Fruit fly (Drosophila melanogaster) whole organism, adult: Measurements from ENCODE around the gene CG32453.

ENCODE experiments used
- CG11617 ChIP-seq: fragments of 200-800 bp; sonication (Bioruptor generic); optimal IDR thresholded peaks from 2 replicates; lab custom pipeline; 2017; ENCODE audit warnings: mild to moderate bottlenecking, missing biosample characterization, missing genetic modification reagents, missing genetic modification characterization
- CG14711 ChIP-seq: fragments of 200-800 bp; sonication (Bioruptor generic); optimal IDR thresholded peaks from 2 replicates; lab custom pipeline; 2018; ENCODE audit warnings: missing biosample characterization, mild to moderate bottlenecking, missing genetic modification characterization, moderate library complexity
- CG1620 ChIP-seq: fragments of 200-800 bp; sonication (Bioruptor generic); optimal IDR thresholded peaks from 2 replicates; lab custom pipeline; 2016; ENCODE audit warnings: missing biosample characterization, missing genetic modification characterization
- CG33017 ChIP-seq: fragments of 200-800 bp; sonication (Bioruptor generic); optimal IDR thresholded peaks from 2 replicates; lab custom pipeline; 2018; ENCODE audit warnings: missing biosample characterization, mild to moderate bottlenecking, missing genetic modification characterization, moderate library complexity
- CG5204 ChIP-seq: fragments of 200-800 bp; sonication (Bioruptor generic); optimal IDR thresholded peaks from 2 replicates; lab custom pipeline; 2016; ENCODE audit warnings: missing biosample characterization, missing genetic modification characterization
- CG7045 ChIP-seq: fragments of 200-800 bp; sonication (Bioruptor generic); optimal IDR thresholded peaks from 2 replicates; lab custom pipeline; 2017; ENCODE audit warnings: missing biosample characterization, mild to moderate bottlenecking, missing genetic modification characterization
- CG7101 ChIP-seq: fragments of 200-800 bp; sonication (Bioruptor generic); optimal IDR thresholded peaks from 2 replicates; lab custom pipeline; 2018; ENCODE audit warnings: missing biosample characterization, mild to moderate bottlenecking, missing genetic modification characterization, moderate library complexity
- Clk ChIP-seq: fragments of 200-800 bp; sonication (Bioruptor generic); optimal IDR thresholded peaks from 2 replicates; lab custom pipeline; 2017; ENCODE audit warnings: missing biosample characterization, missing genetic modification characterization
- Crg-1 ChIP-seq: fragments of 200-800 bp; sonication (Bioruptor generic); optimal IDR thresholded peaks from 2 replicates; lab custom pipeline; 2016; ENCODE audit warnings: missing biosample characterization, missing genetic modification characterization
- Mnt ChIP-seq: fragments of 200-800 bp; sonication (Bioruptor generic); optimal IDR thresholded peaks from 2 replicates; lab custom pipeline; 2016; ENCODE audit warnings: missing biosample characterization, mild to moderate bottlenecking, missing genetic modification characterization
- cic ChIP-seq: fragments of 200-800 bp; sonication (Bioruptor generic); optimal IDR thresholded peaks from 2 replicates; lab custom pipeline; 2017; ENCODE audit warnings: missing biosample characterization, mild to moderate bottlenecking, missing genetic modification characterization, moderate library complexity
- kay ChIP-seq: fragments of 200-800 bp; sonication (Bioruptor generic); peaks from one replicate; lab custom pipeline; 2016; ENCODE audit warnings: missing biosample characterization, missing genetic modification characterization, borderline replicate concordance
- pad ChIP-seq: fragments of 200-800 bp; sonication (Bioruptor generic); optimal IDR thresholded peaks from 3 replicates; lab custom pipeline; 2017; ENCODE audit warnings: missing biosample characterization, missing genetic modification characterization, mild to moderate bottlenecking, moderate library complexity, missing genetic modification reagents
- toe ChIP-seq: fragments of 200-800 bp; sonication (Bioruptor generic); optimal IDR thresholded peaks from 2 replicates; lab custom pipeline; 2016; ENCODE audit warnings: missing biosample characterization, missing genetic modification characterization

DNA sequence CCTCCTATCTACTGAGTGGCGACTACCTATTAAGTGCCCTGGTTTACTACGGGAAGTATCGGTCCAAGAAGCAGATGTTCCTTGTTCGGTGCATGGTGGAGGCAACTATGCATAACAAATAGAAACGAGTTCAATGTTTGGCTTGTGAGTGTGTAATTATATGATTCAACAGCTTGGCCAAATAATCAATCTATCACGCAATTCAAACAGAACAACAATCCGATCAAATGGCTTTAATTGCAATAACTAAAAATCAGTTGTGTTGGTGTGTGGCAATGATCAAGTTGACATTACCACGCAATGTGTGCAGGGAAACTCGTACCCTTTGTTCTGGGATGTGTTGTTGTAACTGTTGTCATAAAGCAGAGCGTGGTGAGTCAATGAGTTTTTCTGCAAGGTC, 49.4 kb upstream of the CG32453 start, which contains the start of gene CG33769:
- TF ChIP-seq CG33017 (no peak), CG7045 (GFP tag; lab: Kevin White, UChicago) (no peak), toe (GFP tag; lab: Kevin White, UChicago) (no peak), pad (no peak), CG1620 (GFP tag; lab: Kevin White, UChicago) (no peak), CG5204 (GFP tag; lab: Kevin White, UChicago) (no peak), CG7101 (tag; lab: Kevin White, UChicago) (no peak), Crg-1 (GFP tag; lab: Kevin White, UChicago) (no peak), CG11617 (no peak), cic (GFP tag; lab: Kevin White, UChicago) (no peak), CG14711 (no peak), Clk (no peak), kay (no peak), Mnt (GFP tag; lab: Kevin White, UChicago) (no peak)
